Worm (Caenorhabditis elegans): ENCODE data around the gene nhr-141.

- TF ChIP-seq tbx-2 (tag; optimal IDR thresholded peaks at IDR 0.05) (no peak), hlh-30 (tag; optimal IDR thresholded peaks at IDR 0.05; ENCODE audit: insufficient read depth) (no peak), ceh-48 (tag; optimal IDR thresholded peaks at IDR 0.05) (no peak), ama-1 (optimal IDR thresholded peaks at IDR 0.05) (no peak), pqm-1 (tag; optimal IDR thresholded peaks at IDR 0.05) (no peak), lim-6 (tag; optimal IDR thresholded peaks at IDR 0.05) (no peak), C38D4.7 (GFP tag; optimal IDR thresholded peaks at IDR 0.05) (no peak), ceh-9 (tag; optimal IDR thresholded peaks at IDR 0.05) (no peak), fkh-10 (GFP tag; optimal IDR thresholded peaks at IDR 0.05) (no peak), pha-4 (tag; optimal IDR thresholded peaks at IDR 0.05) (no peak), sox-4 (tag; optimal IDR thresholded peaks at IDR 0.05) (no peak), hlh-13 (GFP tag; optimal IDR thresholded peaks at IDR 0.05) (no peak), ceh-6 (GFP tag; optimal IDR thresholded peaks at IDR 0.05) (no peak), ceh-18 (tag; optimal IDR thresholded peaks at IDR 0.05) (no peak)
Observed at ce11 chrV:7435376-7436204, 8.9 kb upstream of the nhr-141 start, which contains the start of the genes ddo-2 and F25E5.8.
